Worm (Caenorhabditis elegans): ENCODE data around the gene F38E1.3.

- TF ChIP-seq nfya-1 (tag; optimal IDR thresholded peaks at IDR 0.05): peak; percentile 42
- no peak for TF ChIP-seq lin-11 (tag; optimal IDR thresholded peaks at IDR 0.05)
- no peak for TF ChIP-seq ceh-45 (GFP tag; IDR thresholded peaks at IDR 0.05)
- TF ChIP-seq ref-2 (tag; optimal IDR thresholded peaks at IDR 0.05): no peak
- no peak for TF ChIP-seq unc-42 (tag; optimal IDR thresholded peaks at IDR 0.05)
- no peak for TF ChIP-seq dve-1 (tag; optimal IDR thresholded peaks at IDR 0.05)
- TF ChIP-seq gmeb-2 (tag; optimal IDR thresholded peaks at IDR 0.05): no peak
- TF ChIP-seq lim-6 (tag; optimal IDR thresholded peaks at IDR 0.05): no peak
- no peak for TF ChIP-seq ahr-1 (tag; optimal IDR thresholded peaks at IDR 0.05)
- no peak for TF ChIP-seq hlh-15 (tag; optimal IDR thresholded peaks at IDR 0.05)
- no peak for TF ChIP-seq ceh-14 (tag; optimal IDR thresholded peaks at IDR 0.05)
- TF ChIP-seq tbx-2 (tag; optimal IDR thresholded peaks at IDR 0.05): peak; percentile 34
- TF ChIP-seq npax-4 (tag; optimal IDR thresholded peaks at IDR 0.05): no peak
These were observed 27.0 kb upstream of the F38E1.3 start for ce11 chrV:8348959-8349389.
